Worm (Caenorhabditis elegans): Measurements from ENCODE around the gene ZK899.3.

ce11 chrX:9451944-9452453, 949 bp upstream of the ZK899.3 start, which contains the start of gene ZK899.2:
- no peak for TF ChIP-seq mdt-29 (GFP tag; IDR thresholded peaks at IDR 0.05)
- TF ChIP-seq dmd-9 (GFP tag; IDR thresholded peaks at IDR 0.05), result no peak
- TF ChIP-seq aly-2 (tag; optimal IDR thresholded peaks at IDR 0.05), result no peak
- no peak for TF ChIP-seq skn-1 (tag; optimal IDR thresholded peaks at IDR 0.05)
- TF ChIP-seq fos-1 (tag; optimal IDR thresholded peaks at IDR 0.05), result no peak

Measured in whole organism, L4 larva.